Fruit fly (Drosophila melanogaster): ENCODE measurements around the gene CG7889.

DNA sequence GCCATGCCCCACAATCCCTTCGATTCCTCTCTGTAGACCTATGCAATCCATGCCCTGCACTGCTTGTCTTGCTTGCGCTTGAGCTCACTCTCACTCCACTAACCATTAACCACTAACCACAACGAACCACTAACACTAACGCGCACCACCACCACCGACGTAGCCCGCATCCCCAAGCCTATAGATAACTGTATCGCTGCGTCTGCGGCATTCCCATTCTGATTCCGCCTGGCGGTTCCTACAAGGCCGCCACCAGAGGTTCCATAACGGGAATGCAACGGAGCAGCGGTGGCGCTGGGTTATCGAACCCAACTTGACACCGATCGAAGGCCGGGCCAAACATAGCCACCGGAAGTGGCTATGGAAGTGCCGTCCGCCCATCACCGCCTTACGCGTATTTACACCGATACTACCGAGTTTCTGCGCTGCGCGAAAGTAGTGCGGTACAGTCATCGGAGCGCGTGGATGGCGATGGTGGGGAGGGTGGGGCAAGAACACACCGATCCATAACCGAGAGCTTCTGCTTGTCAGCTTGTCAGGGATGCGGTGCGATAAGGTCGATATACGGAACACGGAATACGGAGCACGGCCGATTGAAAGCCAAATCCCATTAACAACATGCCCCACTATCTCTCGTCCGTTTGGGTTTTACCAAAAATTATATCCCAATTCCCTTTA, 22.5 kb downstream of the CG7889 start:
- no peak for TF ChIP-seq CTCF (optimal IDR thresholded peaks at IDR 0.05)
- no peak for TF ChIP-seq CG8478 (optimal IDR thresholded peaks at IDR 0.05)
